Fruit fly (Drosophila melanogaster) whole organism, wandering third instar larva: ENCODE data around the gene Ube3a.

ENCODE experiments used
- Hr78 ChIP-seq: fragments of >200 bp; optimal IDR thresholded peaks from 2 replicates; lab custom pipeline; 2017; ENCODE audit warnings: missing biosample characterization, missing genetic modification characterization
- fru ChIP-seq: fragments of 200-800 bp; sonication (Bioruptor generic); optimal IDR thresholded peaks from 3 replicates; lab custom pipeline; 2016; ENCODE audit warnings: missing biosample characterization, mild to moderate bottlenecking, missing genetic modification characterization
- pan ChIP-seq: fragments of >200 bp; optimal IDR thresholded peaks from 2 replicates; lab custom pipeline; 2017

DNA sequence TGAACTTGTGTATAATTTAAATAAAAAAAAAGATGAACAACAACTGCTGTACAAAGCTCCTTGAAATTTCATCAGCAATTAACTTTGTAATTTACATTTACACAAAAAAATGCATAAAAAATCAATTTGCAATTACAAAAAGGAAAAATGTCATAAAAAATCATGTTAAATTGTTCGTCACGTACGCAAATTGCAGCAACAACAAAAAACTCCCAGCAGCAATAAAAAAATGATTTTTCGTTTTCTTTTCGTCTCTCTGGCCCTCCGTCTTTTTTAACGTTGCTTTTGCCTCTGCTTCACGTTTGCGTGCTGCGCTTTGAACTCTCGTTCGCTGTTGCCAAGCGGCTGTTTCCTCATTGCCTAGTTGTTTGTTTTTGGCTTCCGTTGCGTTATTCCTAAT, 42.8 kb upstream of the Ube3a start:
- TF ChIP-seq fru (no peak), Hr78 (GFP tag; lab: Kevin White, UChicago) (no peak), pan (no peak)
